Worm (Caenorhabditis elegans) whole organism, L3 larva: ENCODE results near the gene Y41C4A.8.

ENCODE experiments used
- aly-2 ChIP-seq: fragments of 150-350 bp; optimal IDR thresholded peaks from 2 replicates; lab custom pipeline; 2014; ENCODE audit warnings: missing biosample characterization, missing genetic modification characterization
- elt-3 ChIP-seq, 3 experiments: fragments of 150-350 bp in 1 of 3; sonication (generic microtip) in 2 of 3; optimal IDR thresholded peaks; 2 replicates in 2 of 3; 4 replicates in 1 of 3; lab custom pipeline; 2014 to 2017; ENCODE audit warnings: missing biosample characterization in 3 of 3, missing genetic modification characterization in 3 of 3
- fkh-2 ChIP-seq: fragments of 150-350 bp; optimal IDR thresholded peaks from 2 replicates; lab custom pipeline; 2014; ENCODE audit warnings: missing biosample characterization, missing genetic modification reagents, missing genetic modification characterization
- jun-1 ChIP-seq: fragments of 150-350 bp; optimal IDR thresholded peaks from 2 replicates; lab custom pipeline; 2014; ENCODE audit warnings: missing biosample characterization, missing genetic modification reagents, missing genetic modification characterization
- nhr-237 ChIP-seq: fragments of 150-350 bp; optimal IDR thresholded peaks from 2 replicates; lab custom pipeline; 2014; ENCODE audit warnings: missing biosample characterization, missing genetic modification characterization
- nhr-28 ChIP-seq: fragments of 150-350 bp; optimal IDR thresholded peaks from 2 replicates; lab custom pipeline; 2014; ENCODE audit warnings: missing biosample characterization, missing genetic modification characterization
- unc-39 ChIP-seq: sonication (generic microtip); optimal IDR thresholded peaks from 4 replicates; lab custom pipeline; 2017; ENCODE audit warnings: missing biosample characterization, missing genetic modification characterization

DNA sequence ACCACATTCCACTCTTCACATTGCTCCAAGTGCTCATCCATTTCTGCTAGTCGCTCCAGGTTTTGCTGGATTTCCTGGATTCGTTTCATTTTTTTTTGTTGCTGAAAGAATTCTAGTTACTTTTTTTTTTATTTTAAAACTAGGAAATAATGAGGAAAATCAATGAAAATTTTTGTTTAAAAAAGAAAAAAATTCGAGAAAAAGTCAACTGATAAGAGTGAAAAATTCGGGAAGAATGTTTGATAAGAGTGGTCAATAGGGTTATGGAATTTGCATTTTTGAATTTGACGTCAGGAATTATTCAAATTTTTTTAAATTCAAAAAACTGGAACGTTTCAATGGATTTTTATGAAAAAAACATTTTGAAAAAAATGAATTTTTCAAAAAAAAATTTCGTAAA, 18.0 kb upstream of the Y41C4A.8 start, which contains the start of gene Y41C4A.12:
- TF ChIP-seq nhr-237 (tag; lab: Kevin White, UChicago) (no peak), unc-39 (no peak), elt-3 (tag; optimal IDR thresholded peaks at IDR 0.05; lab: Kevin White, UChicago) (no peak), jun-1 (tag; lab: Kevin White, UChicago) (no peak), fkh-2 (tag; lab: Kevin White, UChicago) (no peak), nhr-28 (no peak), aly-2 (tag; lab: Kevin White, UChicago) (no peak)
